Worm (Caenorhabditis elegans) whole organism, dauer: ENCODE measurements around the gene R11D1.13.

Experiments used
- unc-62 ChIP-seq: sonication (generic microtip); optimal IDR thresholded peaks from 2 replicates; lab custom pipeline; 2017; ENCODE audit warnings: missing biosample characterization, missing genetic modification reagents, missing genetic modification characterization

Gene R11D1.13

DNA sequence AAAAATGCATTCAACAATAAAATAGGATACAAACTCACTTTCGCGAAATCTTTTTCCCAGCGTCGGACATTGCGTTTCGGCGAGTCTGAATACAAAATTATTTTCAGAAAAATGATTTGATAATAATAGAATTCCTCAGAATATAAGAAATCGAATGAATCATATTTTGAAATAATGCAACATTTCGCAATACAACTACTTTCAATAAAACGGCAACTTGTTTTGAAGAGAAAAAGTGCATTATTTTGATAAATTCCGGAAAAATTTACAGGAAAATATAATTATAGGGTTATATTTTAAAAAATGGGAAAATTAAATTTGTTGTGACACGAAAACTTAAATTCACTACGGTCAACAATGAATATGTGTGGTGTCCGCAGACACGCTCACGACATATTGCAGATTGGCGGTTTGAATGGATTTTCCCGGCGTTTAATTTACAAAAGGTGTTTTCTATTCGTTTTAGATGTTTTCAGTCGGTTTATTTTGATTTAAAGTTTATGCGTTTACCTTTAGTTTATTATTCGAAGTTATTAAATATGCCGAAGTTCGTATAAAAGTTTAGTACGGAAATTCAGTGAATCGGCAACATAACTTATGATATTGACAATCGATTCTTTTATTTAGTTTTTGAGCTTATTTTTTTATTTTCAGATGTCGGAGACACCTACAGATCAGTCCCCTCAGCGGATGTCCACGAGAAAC is 36.5 kb downstream of the R11D1.13 start, which contains the start of the genes abcf-1 and scc-3:
Gene abcf-1 (minus strand): TSS at position 85 of the 705 bp plus-strand sequence.
Gene scc-3 (plus strand): TSS at position 655 of the 705 bp plus-strand sequence.
- no peak for TF ChIP-seq unc-62 (GFP tag; lab: Kevin White, UChicago)

DNA sequence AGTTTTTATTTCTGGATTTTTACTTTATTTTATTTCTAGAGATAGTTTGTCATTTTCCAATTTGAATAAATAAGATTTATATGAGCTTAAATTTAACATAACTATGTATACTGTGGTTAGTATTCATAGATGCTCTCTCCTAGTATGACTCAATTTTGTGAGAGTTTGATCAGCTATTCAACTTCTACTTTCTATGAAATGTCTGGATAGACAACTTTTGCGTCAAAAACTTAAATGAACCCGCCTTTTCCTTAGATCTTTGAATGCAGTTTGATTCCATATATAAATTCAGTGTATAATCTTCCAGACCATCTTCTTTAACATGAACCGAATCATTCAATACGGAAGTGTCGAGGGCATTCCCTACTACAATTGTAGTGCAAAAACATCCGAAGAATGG is 42.0 kb downstream of the R11D1.13 start, which contains the start of gene srt-43:
Gene srt-43 (plus strand): TSS at position 301 of the 400 bp plus-strand sequence.
- TF ChIP-seq unc-62 (GFP tag; lab: Kevin White, UChicago), result no peak

DNA sequence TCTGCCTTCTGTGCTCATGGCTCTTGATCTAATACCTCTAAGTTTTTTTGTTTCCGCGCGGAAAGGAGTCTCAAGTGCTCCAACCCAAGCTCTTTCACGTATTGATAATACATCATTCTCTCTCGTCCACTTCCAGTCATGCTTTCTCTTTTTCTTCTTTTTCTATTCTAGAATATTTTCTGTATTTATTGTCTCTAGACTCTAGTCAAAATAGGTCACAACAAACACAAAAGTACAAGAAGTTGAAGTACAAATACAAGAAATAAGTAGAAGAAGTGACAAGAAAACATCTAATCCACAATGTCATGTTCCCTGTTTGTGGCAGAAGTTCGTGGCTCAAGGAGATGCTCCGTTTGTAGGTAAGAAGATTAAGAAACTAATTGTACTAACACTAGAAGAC is 46.3 kb downstream of the R11D1.13 start, which contains the start of gene ZC455.1:
Gene ZC455.1 (plus strand): TSS at position 301 of the 400 bp plus-strand sequence.
- TF ChIP-seq unc-62 (GFP tag; lab: Kevin White, UChicago), result no peak

DNA sequence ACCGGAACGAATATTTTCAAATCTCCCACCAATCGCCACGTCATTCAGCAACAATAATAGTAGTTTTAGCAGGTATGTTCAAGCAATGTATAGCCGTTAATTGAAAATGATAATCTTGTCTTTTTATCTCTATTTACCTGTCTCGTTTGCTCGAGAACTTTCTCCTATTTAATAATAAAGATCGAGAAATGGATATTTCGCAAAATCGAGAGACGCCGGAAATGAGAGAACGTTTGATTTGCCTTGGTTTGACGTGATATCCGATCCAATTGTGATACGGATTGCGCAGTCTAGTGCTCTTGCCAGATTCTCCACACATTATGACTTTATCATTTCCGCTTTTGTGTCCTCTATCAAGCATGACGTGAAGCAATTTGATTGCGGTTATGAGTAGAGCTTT is 46.9 kb downstream of the R11D1.13 start:
- TF ChIP-seq unc-62 (GFP tag; lab: Kevin White, UChicago), result no peak
